Fruit fly (Drosophila melanogaster) whole organism, prepupa: Measurements from ENCODE around the gene MED15.

Experiments
- Blimp-1 ChIP-seq: fragments of 200-800 bp; sonication (Bioruptor generic); optimal IDR thresholded peaks from 3 replicates; lab custom pipeline; 2017; ENCODE audit warnings: missing biosample characterization, missing genetic modification characterization, mild to moderate bottlenecking, moderate library complexity, missing genetic modification reagents
- CG10631 ChIP-seq: fragments of 200-800 bp; sonication (Bioruptor generic); optimal IDR thresholded peaks from 2 replicates; lab custom pipeline; 2016; ENCODE audit warnings: missing biosample characterization, missing genetic modification characterization
- CG10669 ChIP-seq: fragments of 200-800 bp; sonication (Bioruptor generic); optimal IDR thresholded peaks from 3 replicates; lab custom pipeline; 2018; ENCODE audit warnings: missing biosample characterization, mild to moderate bottlenecking, missing genetic modification characterization, moderate library complexity
- CG11294 ChIP-seq: fragments of 200-800 bp; sonication (Bioruptor generic); IDR thresholded peaks from 2 replicates; pipeline ENCODE4 v1.3.6; 2022; ENCODE audit warnings: missing biosample characterization, missing genetic modification characterization
- CG11902 ChIP-seq: fragments of 200-800 bp; sonication (Bioruptor generic); optimal IDR thresholded peaks from 3 replicates; lab custom pipeline; 2016; ENCODE audit warnings: missing biosample characterization, missing genetic modification characterization
- CG15336 ChIP-seq: fragments of 200-800 bp; sonication (Bioruptor generic); IDR thresholded peaks from 2 replicates; pipeline ENCODE4 v1.3.6; 2022; ENCODE audit warnings: missing biosample characterization, missing genetic modification characterization
- CG1621 ChIP-seq: fragments of 200-800 bp; sonication (Bioruptor generic); optimal IDR thresholded peaks from 3 replicates; lab custom pipeline; 2018; ENCODE audit warnings: missing biosample characterization, mild to moderate bottlenecking, missing genetic modification characterization
- CG3032 ChIP-seq: fragments of 200-800 bp; optimal IDR thresholded peaks from 2 replicates; lab custom pipeline; 2019; ENCODE audit warnings: missing biosample characterization, mild to moderate bottlenecking, missing genetic modification characterization, moderate library complexity
- CG31627 ChIP-seq: fragments of 200-800 bp; sonication (Bioruptor generic); optimal IDR thresholded peaks from 3 replicates; lab custom pipeline; 2016; ENCODE audit warnings: missing biosample characterization, missing genetic modification characterization
- CG32006 ChIP-seq: fragments of 200-800 bp; sonication (Bioruptor generic); optimal IDR thresholded peaks from 3 replicates; lab custom pipeline; 2017; ENCODE audit warnings: missing biosample characterization, mild to moderate bottlenecking, missing genetic modification characterization
- CG34406 ChIP-seq: fragments of 200-800 bp; sonication (Bioruptor generic); optimal IDR thresholded peaks from 3 replicates; lab custom pipeline; 2016; ENCODE audit warnings: missing biosample characterization, missing genetic modification characterization
- CG3919 ChIP-seq: fragments of 200-800 bp; sonication (Bioruptor generic); optimal IDR thresholded peaks from 3 replicates; lab custom pipeline; 2016; ENCODE audit warnings: missing biosample characterization, missing genetic modification characterization
- CG4318 ChIP-seq: fragments of 200-800 bp; sonication (Bioruptor generic); optimal IDR thresholded peaks from 3 replicates; lab custom pipeline; 2017; ENCODE audit warnings: missing biosample characterization, mild to moderate bottlenecking, missing genetic modification characterization
- CG6163 ChIP-seq: fragments of 200-800 bp; sonication (Bioruptor generic); IDR thresholded peaks from 3 replicates; pipeline ENCODE4 v1.3.6; 2022; ENCODE audit warnings: missing biosample characterization, missing genetic modification characterization
- CG6276 ChIP-seq: fragments of 200-800 bp; sonication (Bioruptor generic); optimal IDR thresholded peaks from 2 replicates; lab custom pipeline; 2017; ENCODE audit warnings: missing biosample characterization, mild to moderate bottlenecking, missing genetic modification characterization
- CG6808 ChIP-seq: fragments of 200-800 bp; sonication (Bioruptor generic); optimal IDR thresholded peaks from 3 replicates; lab custom pipeline; 2017; ENCODE audit warnings: missing biosample characterization, missing genetic modification characterization, mild to moderate bottlenecking, moderate library complexity, missing genetic modification reagents
- CG6854 ChIP-seq: fragments of 200-800 bp; sonication (Bioruptor generic); optimal IDR thresholded peaks from 2 replicates; lab custom pipeline; 2017; ENCODE audit warnings: missing biosample characterization, mild to moderate bottlenecking, missing genetic modification characterization
- CG7368 ChIP-seq: fragments of 200-800 bp; sonication (Bioruptor generic); optimal IDR thresholded peaks from 3 replicates; lab custom pipeline; 2016; ENCODE audit warnings: missing biosample characterization, missing genetic modification characterization
- CG8119 ChIP-seq: fragments of 200-800 bp; sonication (Bioruptor generic); IDR thresholded peaks from 3 replicates; pipeline ENCODE4 v1.3.6; 2022; ENCODE audit warnings: missing biosample characterization, missing genetic modification characterization
- CG8319 ChIP-seq: fragments of 200-800 bp; sonication (Bioruptor generic); optimal IDR thresholded peaks from 3 replicates; lab custom pipeline; 2016; ENCODE audit warnings: missing biosample characterization, missing genetic modification characterization
- CG8632 ChIP-seq: fragments of 200-800 bp; sonication (Bioruptor generic); optimal IDR thresholded peaks from 3 replicates; lab custom pipeline; 2016; ENCODE audit warnings: missing biosample characterization, missing genetic modification characterization
- CG9139 ChIP-seq: fragments of 200-800 bp; sonication (Bioruptor generic); optimal IDR thresholded peaks from 3 replicates; lab custom pipeline; 2017; ENCODE audit warnings: missing biosample characterization, mild to moderate bottlenecking, missing genetic modification characterization
- Eip78C ChIP-seq: fragments of 200-800 bp; sonication (Bioruptor generic); peaks from one replicate; lab custom pipeline; 2016; ENCODE audit warnings: missing biosample characterization, missing genetic modification characterization
- Eip93F ChIP-seq: fragments of 200-800 bp; sonication (Bioruptor generic); optimal IDR thresholded peaks from 2 replicates; lab custom pipeline; 2016; ENCODE audit warnings: missing biosample characterization, mild to moderate bottlenecking, missing genetic modification characterization
- Ets21C ChIP-seq: fragments of 200-800 bp; sonication (Bioruptor generic); optimal IDR thresholded peaks from 3 replicates; lab custom pipeline; 2016; ENCODE audit warnings: missing biosample characterization, missing genetic modification characterization
- Ets96B ChIP-seq: fragments of 200-800 bp; optimal IDR thresholded peaks from 2 replicates; lab custom pipeline; 2019; ENCODE audit warnings: missing biosample characterization, mild to moderate bottlenecking, missing genetic modification characterization, moderate library complexity
- Gug ChIP-seq: fragments of 200-800 bp; sonication (Bioruptor generic); IDR thresholded peaks from 2 replicates; pipeline ENCODE4 v1.3.6; 2022; ENCODE audit warnings: missing biosample characterization, missing genetic modification characterization
- Hr38 ChIP-seq: sonication (Bioruptor generic); optimal IDR thresholded peaks from 2 replicates; lab custom pipeline; 2016; ENCODE audit warnings: missing biosample characterization, missing genetic modification characterization
- Hr4 ChIP-seq: fragments of 200-800 bp; sonication (Bioruptor generic); optimal IDR thresholded peaks from 3 replicates; lab custom pipeline; 2016; ENCODE audit warnings: missing biosample characterization, missing genetic modification characterization
- Lpt ChIP-seq: fragments of 200-800 bp; sonication (Bioruptor generic); optimal IDR thresholded peaks from 3 replicates; lab custom pipeline; 2016; ENCODE audit warnings: missing biosample characterization, missing genetic modification characterization
- Met ChIP-seq: fragments of 200-800 bp; sonication (Bioruptor generic); optimal IDR thresholded peaks from 3 replicates; lab custom pipeline; 2016; ENCODE audit warnings: missing biosample characterization, missing genetic modification characterization
- OdsH ChIP-seq: fragments of 200-800 bp; sonication (Bioruptor generic); optimal IDR thresholded peaks from 3 replicates; lab custom pipeline; 2016; ENCODE audit warnings: missing biosample characterization, missing genetic modification characterization
- Smox ChIP-seq: fragments of 200-800 bp; sonication (Bioruptor generic); optimal IDR thresholded peaks from 3 replicates; lab custom pipeline; 2016; ENCODE audit warnings: missing biosample characterization, missing genetic modification characterization
- Sox102F ChIP-seq: fragments of 200-800 bp; sonication (Bioruptor generic); optimal IDR thresholded peaks from 2 replicates; lab custom pipeline; 2016; ENCODE audit warnings: missing biosample characterization, mild to moderate bottlenecking, missing genetic modification characterization
- Sox14 ChIP-seq: fragments of 200-800 bp; sonication (Bioruptor generic); optimal IDR thresholded peaks from 3 replicates; lab custom pipeline; 2016; ENCODE audit warnings: missing biosample characterization, missing genetic modification characterization
- Sox15 ChIP-seq: fragments of 200-800 bp; sonication (Bioruptor generic); optimal IDR thresholded peaks from 3 replicates; lab custom pipeline; 2016; ENCODE audit warnings: missing biosample characterization, missing genetic modification characterization
- acj6 ChIP-seq: fragments of 200-800 bp; sonication (Bioruptor generic); optimal IDR thresholded peaks from 3 replicates; lab custom pipeline; 2016; ENCODE audit warnings: missing biosample characterization, missing genetic modification characterization
- cyc ChIP-seq: fragments of 200-800 bp; sonication (Bioruptor generic); optimal IDR thresholded peaks from 3 replicates; lab custom pipeline; 2016; ENCODE audit warnings: missing biosample characterization, missing genetic modification characterization
- dac ChIP-seq: fragments of 200-800 bp; sonication (Bioruptor generic); optimal IDR thresholded peaks from 2 replicates; lab custom pipeline; 2017; ENCODE audit warnings: missing biosample characterization, mild to moderate bottlenecking, missing genetic modification characterization
- eg ChIP-seq: fragments of 200-800 bp; sonication (Bioruptor generic); IDR thresholded peaks from 3 replicates; pipeline ENCODE4 v1.3.6; 2022; ENCODE audit warnings: missing biosample characterization, missing genetic modification characterization
- esn ChIP-seq: fragments of 200-800 bp; sonication (Bioruptor generic); optimal IDR thresholded peaks from 2 replicates; lab custom pipeline; 2016; ENCODE audit warnings: missing biosample characterization, mild to moderate bottlenecking, missing genetic modification characterization, moderate library complexity
- fd59A ChIP-seq: fragments of 200-800 bp; sonication (Bioruptor generic); optimal IDR thresholded peaks from 2 replicates; lab custom pipeline; 2017; ENCODE audit warnings: missing biosample characterization, mild to moderate bottlenecking, missing genetic modification characterization, missing genetic modification reagents
- fd85E ChIP-seq: fragments of 200-800 bp; sonication (Bioruptor generic); optimal IDR thresholded peaks from 3 replicates; lab custom pipeline; 2016; ENCODE audit warnings: missing biosample characterization, missing genetic modification characterization
- fkh ChIP-seq: fragments of 200-800 bp; sonication (Bioruptor generic); optimal IDR thresholded peaks from 3 replicates; lab custom pipeline; 2017; ENCODE audit warnings: missing biosample characterization, mild to moderate bottlenecking, missing genetic modification characterization, moderate library complexity
- lz ChIP-seq: fragments of 200-800 bp; sonication (Bioruptor generic); optimal IDR thresholded peaks from 3 replicates; lab custom pipeline; 2016; ENCODE audit warnings: missing biosample characterization, missing genetic modification characterization
- pdm3 ChIP-seq: fragments of 200-800 bp; sonication (Bioruptor generic); optimal IDR thresholded peaks from 3 replicates; lab custom pipeline; 2016; ENCODE audit warnings: missing biosample characterization, missing genetic modification characterization
- salr ChIP-seq, 2 experiments: fragments of 200-800 bp; sonication (Bioruptor generic); optimal IDR thresholded peaks; 3 replicates each; lab custom pipeline; 2016 to 2018; ENCODE audit warnings: missing biosample characterization in 2 of 2, missing genetic modification characterization in 2 of 2, mild to moderate bottlenecking in 1 of 2
- spab ChIP-seq: fragments of 200-800 bp; sonication (Bioruptor generic); optimal IDR thresholded peaks from 2 replicates; lab custom pipeline; 2017; ENCODE audit warnings: missing biosample characterization, mild to moderate bottlenecking, missing genetic modification characterization, missing genetic modification reagents
- ss ChIP-seq, 2 experiments: fragments of 200-800 bp; sonication (Bioruptor generic); optimal IDR thresholded peaks; 2 replicates in 1 of 2; 3 replicates in 1 of 2; lab custom pipeline; 2017 to 2018; ENCODE audit warnings: mild to moderate bottlenecking in 2 of 2, missing biosample characterization in 2 of 2, missing genetic modification characterization in 2 of 2, moderate library complexity in 1 of 2
- svp ChIP-seq: fragments of 200-800 bp; sonication (Bioruptor generic); peaks from one replicate; lab custom pipeline; 2016; ENCODE audit warnings: missing biosample characterization, missing genetic modification characterization
- topi ChIP-seq: fragments of 200-800 bp; sonication (Bioruptor generic); optimal IDR thresholded peaks from 3 replicates; lab custom pipeline; 2016; ENCODE audit warnings: missing biosample characterization, missing genetic modification characterization
- vri ChIP-seq: fragments of 200-800 bp; sonication (Bioruptor generic); optimal IDR thresholded peaks from 3 replicates; lab custom pipeline; 2016; ENCODE audit warnings: missing biosample characterization, mild to moderate bottlenecking, missing genetic modification characterization

The MED15 gene

DNA sequence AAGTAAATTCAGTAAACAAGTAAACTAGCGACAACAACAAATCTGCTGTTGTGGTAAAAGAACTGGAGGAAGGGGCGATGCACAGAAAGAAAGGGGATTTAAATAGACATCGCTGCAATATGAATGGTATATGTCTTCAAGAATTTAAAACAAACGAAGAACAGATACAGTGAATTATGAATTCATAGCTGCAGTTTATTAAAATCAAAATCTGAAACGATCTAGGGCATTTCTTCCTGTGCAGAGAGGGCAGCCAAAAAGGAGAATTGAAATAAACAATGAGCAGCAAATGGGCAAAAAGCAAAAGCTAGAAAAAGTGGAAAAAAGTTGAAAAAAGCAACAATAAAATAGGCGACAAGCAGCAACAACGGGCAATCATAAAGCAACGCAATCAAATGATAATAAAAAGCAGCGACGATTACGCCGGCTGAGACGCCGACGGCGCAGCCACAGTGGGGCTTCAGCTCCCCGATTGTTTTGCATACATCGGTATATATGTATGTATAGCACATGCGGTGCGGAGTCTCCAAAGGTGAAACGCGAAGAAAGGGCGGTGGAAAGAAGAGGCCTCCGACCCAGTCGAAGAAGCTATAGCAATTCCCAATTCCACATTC, 4.0 kb upstream of the MED15 start:
- TF ChIP-seq CG9139 (no peak), CG32006 (peak; percentile 87), CG8319 (no peak), Eip78C (GFP tag; lab: Kevin White, UChicago) (peak; percentile 87), CG6276 (GFP tag; lab: Kevin White, UChicago) (peak; percentile 88), Eip93F (no peak), fd85E (no peak), Ets21C (GFP tag; lab: Kevin White, UChicago) (no peak), eg (GFP tag; lab: Robert Waterston, UW) (peak; percentile 84), CG6854 (GFP tag; lab: Kevin White, UChicago) (no peak), salr (GFP tag; optimal IDR thresholded peaks at IDR 0.05; lab: Kevin White, UChicago) (peak in 1 of 2 experiments; percentile 69), CG7368 (GFP tag; lab: Kevin White, UChicago) (peak; percentile 47), CG11902 (no peak), Sox14 (GFP tag; lab: Kevin White, UChicago) (peak; percentile 72), svp (GFP tag; lab: Kevin White, UChicago) (peak; percentile 78), cyc (GFP tag; lab: Kevin White, UChicago) (peak; percentile 35), Blimp-1 (GFP tag; lab: Kevin White, UChicago) (no peak), OdsH (GFP tag; lab: Kevin White, UChicago) (peak; percentile 61), CG8632 (GFP tag; lab: Kevin White, UChicago) (no peak), CG3919 (peak; percentile 56), CG34406 (GFP tag; lab: Kevin White, UChicago) (peak; percentile 19), Met (GFP tag; lab: Kevin White, UChicago) (peak; percentile 54), lz (GFP tag; lab: Kevin White, UChicago) (peak; percentile 49), fkh (GFP tag; lab: Kevin White, UChicago) (no peak), fd59A (GFP tag; lab: Kevin White, UChicago) (no peak), CG6163 (GFP tag; lab: Robert Waterston, UW) (peak; percentile 81), CG15336 (peak; percentile 84), Sox102F (GFP tag; lab: Kevin White, UChicago) (peak; percentile 29), dac (GFP tag; lab: Kevin White, UChicago) (peak; percentile 75), CG10669 (GFP tag; lab: Kevin White, UChicago) (peak; percentile 13), CG10631 (GFP tag; lab: Kevin White, UChicago) (peak; percentile 38), pdm3 (GFP tag; lab: Kevin White, UChicago) (peak; percentile 55), CG31627 (GFP tag; lab: Kevin White, UChicago) (peak; percentile 37), CG3032 (peak; percentile 30), CG11294 (GFP tag; lab: Robert Waterston, UW) (peak; percentile 25; the same call in 1 of the 2 replicates), Hr4 (GFP tag; lab: Kevin White, UChicago) (peak; percentile 88), acj6 (peak; percentile 40), ss (GFP tag; optimal IDR thresholded peaks at IDR 0.05; lab: Kevin White, UChicago) (no peak), Hr38 (GFP tag; lab: Kevin White, UChicago) (no peak), Ets96B (peak; percentile 65), CG6808 (GFP tag; lab: Kevin White, UChicago) (peak; percentile 45), topi (GFP tag; lab: Kevin White, UChicago) (peak; percentile 37), Lpt (peak; percentile 65), CG8119 (GFP tag; lab: Robert Waterston, UW) (peak; percentile 76), CG4318 (GFP tag; lab: Kevin White, UChicago) (peak; percentile 69), Gug (GFP tag; lab: Robert Waterston, UW) (peak; percentile 72), CG1621 (peak; percentile 31), vri (GFP tag; lab: Kevin White, UChicago) (peak; percentile 80), Sox15 (no peak), Smox (GFP tag; lab: Kevin White, UChicago) (peak; percentile 19), spab (peak; percentile 15), esn (GFP tag; lab: Kevin White, UChicago) (peak; percentile 47)
